Worm (Caenorhabditis elegans): ENCODE data around the gene F08D12.7.

ce11 chrII:2770788-2771187, 1.9 kb upstream of the F08D12.7 start, which contains the start of gene fbxb-105:
- TF ChIP-seq ztf-25 (GFP tag; IDR thresholded peaks at IDR 0.05) (no peak), hmg-1.2 (GFP tag; IDR thresholded peaks at IDR 0.05) (no peak), Y53G8AR.9 (GFP tag; conservative IDR thresholded peaks at IDR 0.05) (no peak), F55B11.4 (tag; optimal IDR thresholded peaks at IDR 0.05; ENCODE audit: borderline replicate concordance, insufficient read depth) (no peak), mes-4 (tag; optimal IDR thresholded peaks at IDR 0.05) (no peak), unc-130 (GFP tag; optimal IDR thresholded peaks at IDR 0.05) (no peak)

Data from whole organism, young adult.